Worm (Caenorhabditis elegans) whole organism, late embryonic: ENCODE data around the gene Y39D8A.1.

Experiments used
- ahr-1 ChIP-seq: sonication (generic microtip); optimal IDR thresholded peaks from 2 replicates; lab custom pipeline; 2016; ENCODE audit warnings: missing genetic modification characterization, missing compliant biosample characterization
- ceh-14 ChIP-seq: sonication (generic microtip); optimal IDR thresholded peaks from 2 replicates; lab custom pipeline; 2016; ENCODE audit warnings: missing genotype, missing genetic modification characterization, missing compliant biosample characterization
- ceh-19 ChIP-seq: fragments of 200-800 bp; sonication (Bioruptor generic); optimal IDR thresholded peaks from 2 replicates; lab custom pipeline; 2018; ENCODE audit warnings: mild to moderate bottlenecking, missing genetic modification characterization, missing compliant biosample characterization
- ceh-2 ChIP-seq: sonication (generic microtip); optimal IDR thresholded peaks from 2 replicates; lab custom pipeline; 2016; ENCODE audit warnings: missing genotype, missing genetic modification characterization, missing compliant biosample characterization
- ceh-6 ChIP-seq: fragments of 200-800 bp; sonication (Bioruptor generic); optimal IDR thresholded peaks from 2 replicates; lab custom pipeline; 2018; ENCODE audit warnings: mild to moderate bottlenecking, missing genetic modification characterization, missing compliant biosample characterization
- ceh-9 ChIP-seq: sonication (generic microtip); optimal IDR thresholded peaks from 2 replicates; lab custom pipeline; 2016; ENCODE audit warnings: mild to moderate bottlenecking, missing genetic modification characterization, inconsistent platforms, missing compliant biosample characterization
- che-1 ChIP-seq: sonication (generic microtip); optimal IDR thresholded peaks from 2 replicates; lab custom pipeline; 2016; ENCODE audit warnings: mild to moderate bottlenecking, missing genetic modification characterization, missing compliant biosample characterization
- elt-2 ChIP-seq: sonication (generic microtip); optimal IDR thresholded peaks from 2 replicates; lab custom pipeline; 2016; ENCODE audit warnings: missing genetic modification reagents, missing genetic modification characterization, missing compliant biosample characterization
- elt-4 ChIP-seq: sonication (generic microtip); optimal IDR thresholded peaks from 2 replicates; lab custom pipeline; 2016; ENCODE audit warnings: missing genetic modification characterization, missing compliant biosample characterization
- ets-4 ChIP-seq: sonication (generic microtip); optimal IDR thresholded peaks from 2 replicates; lab custom pipeline; 2016; ENCODE audit warnings: missing genetic modification characterization, missing compliant biosample characterization
- fax-1 ChIP-seq: sonication (generic microtip); optimal IDR thresholded peaks from 2 replicates; lab custom pipeline; 2016; ENCODE audit warnings: missing genotype, missing genetic modification characterization, missing compliant biosample characterization
- fkh-10 ChIP-seq: fragments of 150-350 bp; optimal IDR thresholded peaks from 2 replicates; lab custom pipeline; 2014; ENCODE audit warnings: missing biosample characterization, missing genetic modification reagents, missing genetic modification characterization
- fkh-6 ChIP-seq: sonication (generic microtip); optimal IDR thresholded peaks from 2 replicates; lab custom pipeline; 2016; ENCODE audit warnings: missing genetic modification characterization, missing compliant biosample characterization
- hlh-13 ChIP-seq: fragments of 200-800 bp; sonication (Bioruptor generic); optimal IDR thresholded peaks from 2 replicates; lab custom pipeline; 2018; ENCODE audit warnings: mild to moderate bottlenecking, missing genetic modification characterization, missing compliant biosample characterization
- hlh-6 ChIP-seq: sonication (generic microtip); optimal IDR thresholded peaks from 2 replicates; lab custom pipeline; 2016; ENCODE audit warnings: missing genotype, missing genetic modification characterization, missing compliant biosample characterization
- lim-6 ChIP-seq: sonication (generic microtip); optimal IDR thresholded peaks from 2 replicates; lab custom pipeline; 2016; ENCODE audit warnings: missing genetic modification characterization, missing compliant biosample characterization
- lin-11 ChIP-seq: fragments of 200-800 bp; sonication (Bioruptor generic); optimal IDR thresholded peaks from 2 replicates; lab custom pipeline; 2018; ENCODE audit warnings: mild to moderate bottlenecking, missing genetic modification characterization, missing compliant biosample characterization
- madf-2 ChIP-seq: sonication (generic microtip); optimal IDR thresholded peaks from 2 replicates; lab custom pipeline; 2017; ENCODE audit warnings: missing genetic modification characterization, missing compliant biosample characterization
- mec-3 ChIP-seq: sonication (generic microtip); optimal IDR thresholded peaks from 2 replicates; lab custom pipeline; 2016; ENCODE audit warnings: borderline replicate concordance, missing genetic modification characterization, missing compliant biosample characterization
- nfya-1 ChIP-seq: sonication (generic microtip); optimal IDR thresholded peaks from 2 replicates; lab custom pipeline; 2017; ENCODE audit warnings: missing genetic modification characterization, mild to moderate bottlenecking, missing compliant biosample characterization, antibody characterized with exemption, moderate library complexity
- nhr-11 ChIP-seq: fragments of 150-350 bp; optimal IDR thresholded peaks from 2 replicates; lab custom pipeline; 2014; ENCODE audit warnings: missing biosample characterization, missing genetic modification characterization
- nhr-232 ChIP-seq: sonication (generic microtip); optimal IDR thresholded peaks from 2 replicates; lab custom pipeline; 2016; ENCODE audit warnings: missing genetic modification characterization, missing compliant biosample characterization
- npax-4 ChIP-seq: sonication (generic microtip); optimal IDR thresholded peaks from 2 replicates; lab custom pipeline; 2016; ENCODE audit warnings: missing genetic modification characterization, missing compliant biosample characterization
- pag-3 ChIP-seq: sonication (generic microtip); optimal IDR thresholded peaks from 2 replicates; lab custom pipeline; 2016; ENCODE audit warnings: missing compliant biosample characterization, missing genetic modification characterization, borderline replicate concordance
- pat-9 ChIP-seq: fragments of 200-800 bp; sonication (Bioruptor generic); optimal IDR thresholded peaks from 2 replicates; lab custom pipeline; 2018; ENCODE audit warnings: mild to moderate bottlenecking, missing genetic modification characterization, moderate library complexity, missing compliant biosample characterization
- pax-1 ChIP-seq: fragments of 150-350 bp; optimal IDR thresholded peaks from 2 replicates; lab custom pipeline; 2014; ENCODE audit warnings: missing biosample characterization, missing genetic modification characterization
- pha-4 ChIP-seq: fragments of 150-350 bp; optimal IDR thresholded peaks from 2 replicates; lab custom pipeline; 2018; ENCODE audit warnings: missing biosample characterization, missing genetic modification reagents, missing genetic modification characterization
- pqm-1 ChIP-seq: sonication (generic microtip); optimal IDR thresholded peaks from 2 replicates; lab custom pipeline; 2016; ENCODE audit warnings: missing genetic modification characterization, missing compliant biosample characterization
- ref-2 ChIP-seq: sonication (generic microtip); optimal IDR thresholded peaks from 2 replicates; lab custom pipeline; 2016; ENCODE audit warnings: missing genetic modification characterization, missing compliant biosample characterization
- rnt-1 ChIP-seq: sonication (generic microtip); optimal IDR thresholded peaks from 2 replicates; lab custom pipeline; 2016; ENCODE audit warnings: missing genetic modification characterization, missing compliant biosample characterization
- sdc-2 ChIP-seq: sonication (generic microtip); optimal IDR thresholded peaks from 2 replicates; lab custom pipeline; 2016; ENCODE audit warnings: missing genotype, missing genetic modification characterization, missing compliant biosample characterization
- sox-2 ChIP-seq: fragments of 200-800 bp; sonication (Bioruptor generic); IDR thresholded peaks from 2 replicates; pipeline ENCODE4 v1.3.6; 2022; ENCODE audit warnings: missing genetic modification reagents, missing genetic modification characterization, missing compliant biosample characterization
- sox-4 ChIP-seq: sonication (generic microtip); optimal IDR thresholded peaks from 2 replicates; lab custom pipeline; 2017; ENCODE audit warnings: mild to moderate bottlenecking, missing genetic modification characterization, inconsistent platforms, missing compliant biosample characterization
- tbx-2 ChIP-seq: sonication (generic microtip); optimal IDR thresholded peaks from 2 replicates; lab custom pipeline; 2016; ENCODE audit warnings: missing genetic modification characterization, missing compliant biosample characterization
- unc-3 ChIP-seq, 2 experiments: fragments of 200-800 bp in 1 of 2; sonication (Bioruptor generic) in 1 of 2; sonication (generic microtip) in 1 of 2; conservative IDR thresholded peaks in 1 of 2; optimal IDR thresholded peaks in 1 of 2; 2 replicates each; pipeline versions ENCODE4 v1.3.6 to Lab custom; 2016 to 2022; ENCODE audit warnings: missing compliant biosample characterization in 2 of 2, missing genetic modification characterization in 2 of 2, missing genetic modification reagents in 1 of 2
- unc-86 ChIP-seq: sonication (generic microtip); optimal IDR thresholded peaks from 2 replicates; lab custom pipeline; 2016; ENCODE audit warnings: missing genetic modification characterization, missing compliant biosample characterization
- zip-5 ChIP-seq: sonication (generic microtip); optimal IDR thresholded peaks from 2 replicates; lab custom pipeline; 2016; ENCODE audit warnings: missing genetic modification characterization, missing compliant biosample characterization

Gene Y39D8A.1

ce11 chrV:418432-418831 is at the start of gene Y39D8A.1:
TSS of gene Y39D8A.1 (plus strand) at chrV:418732.
- TF ChIP-seq hlh-6: no peak
- TF ChIP-seq mec-3 (tag; lab: Kevin White, UChicago): no peak
- TF ChIP-seq rnt-1 (tag; lab: Kevin White, UChicago): no peak
- no peak for TF ChIP-seq fkh-10 (GFP tag; lab: Kevin White, UChicago)

- TF ChIP-seq ceh-14 (tag; lab: Kevin White, UChicago): no peak
- TF ChIP-seq fax-1 (tag; lab: Kevin White, UChicago): no peak
- TF ChIP-seq unc-86 (tag; lab: Kevin White, UChicago): no peak
- TF ChIP-seq npax-4 (tag; lab: Kevin White, UChicago): no peak
- no peak for TF ChIP-seq sox-2 (GFP tag; lab: Robert Waterston, UW)
- TF ChIP-seq ceh-19 (GFP tag; lab: Kevin White, UChicago): no peak
- no peak for TF ChIP-seq unc-3 (GFP tag; conservative IDR thresholded peaks at IDR 0.05; lab: Robert Waterston, UW)
- no peak for TF ChIP-seq unc-3 (tag; optimal IDR thresholded peaks at IDR 0.05; lab: Kevin White, UChicago)
- TF ChIP-seq ref-2 (tag; lab: Kevin White, UChicago): no peak
Measured at ce11 chrV:370033-370432, 48.5 kb upstream of the Y39D8A.1 start, which contains the start of gene mltn-7. TSS of gene mltn-7 (plus strand) at chrV:370333.

- TF ChIP-seq nfya-1 (no peak), ceh-9 (tag; lab: Kevin White, UChicago) (no peak), sdc-2 (no peak), nhr-232 (tag; lab: Kevin White, UChicago) (no peak), pqm-1 (tag; lab: Kevin White, UChicago) (no peak), madf-2 (tag; lab: Kevin White, UChicago) (no peak), unc-3 (GFP tag; conservative IDR thresholded peaks at IDR 0.05; lab: Robert Waterston, UW) (no peak), unc-3 (tag; optimal IDR thresholded peaks at IDR 0.05; lab: Kevin White, UChicago) (no peak), elt-4 (tag; lab: Kevin White, UChicago) (no peak), pha-4 (tag; lab: Kevin White, UChicago) (no peak)
Measured at ce11 chrV:373192-373591, 45.3 kb upstream of the Y39D8A.1 start.

- TF ChIP-seq zip-5: no peak
- no peak for TF ChIP-seq fkh-6 (tag; lab: Kevin White, UChicago)
- no peak for TF ChIP-seq pat-9 (tag; lab: Kevin White, UChicago)
- peak; percentile 33 for TF ChIP-seq elt-2 (tag; lab: Kevin White, UChicago)
- TF ChIP-seq elt-4 (tag; lab: Kevin White, UChicago): no peak
- no peak for TF ChIP-seq lim-6
- TF ChIP-seq, all 69 proteins: peak for 1
Measured at ce11 chrV:376790-377189, 41.7 kb upstream of the Y39D8A.1 start.

ce11 chrV:378231-378630 is 40.3 kb upstream of the Y39D8A.1 start:
- TF ChIP-seq ahr-1 (tag; lab: Kevin White, UChicago) (no peak), tbx-2 (tag; lab: Kevin White, UChicago) (no peak), nhr-11 (tag; lab: Kevin White, UChicago) (no peak), rnt-1 (tag; lab: Kevin White, UChicago) (no peak), ceh-19 (GFP tag; lab: Kevin White, UChicago) (no peak), ceh-6 (GFP tag; lab: Kevin White, UChicago) (no peak), pag-3 (tag; lab: Kevin White, UChicago) (no peak), pqm-1 (tag; lab: Kevin White, UChicago) (no peak), ceh-2 (tag; lab: Kevin White, UChicago) (no peak), ets-4 (no peak), mec-3 (tag; lab: Kevin White, UChicago) (no peak), hlh-13 (GFP tag; lab: Kevin White, UChicago) (no peak), che-1 (no peak), pax-1 (tag; lab: Kevin White, UChicago) (no peak), sox-4 (tag; lab: Kevin White, UChicago) (no peak), lin-11 (no peak)
